Worm (Caenorhabditis elegans) whole organism, young adult: ENCODE measurements around the gene bbs-5.

Source experiments
- B0019.2 ChIP-seq: fragments of 200-800 bp; sonication (Bioruptor generic); conservative IDR thresholded peaks from 2 replicates; pipeline ENCODE4 v1.3.6; 2022; ENCODE audit warnings: missing genetic modification reagents, missing genetic modification characterization, missing compliant biosample characterization
- C06A6.2 ChIP-seq: fragments of 200-800 bp; sonication (Bioruptor generic); conservative IDR thresholded peaks from 2 replicates; pipeline ENCODE4 v1.3.6; 2022; ENCODE audit warnings: missing genetic modification characterization, missing compliant biosample characterization
- D2030.7 ChIP-seq: fragments of 200-800 bp; sonication (Bioruptor generic); IDR thresholded peaks from 2 replicates; pipeline ENCODE4 v1.3.6; 2022; ENCODE audit warnings: missing genetic modification reagents, missing genetic modification characterization, missing compliant biosample characterization
- F39B2.1 ChIP-seq: fragments of 200-800 bp; sonication (Bioruptor generic); IDR thresholded peaks from 2 replicates; pipeline ENCODE4 v1.3.6; 2022; ENCODE audit warnings: missing genetic modification reagents, missing genetic modification characterization, missing compliant biosample characterization
- F55B11.4 ChIP-seq: sonication (generic microtip); optimal IDR thresholded peaks from 2 replicates; lab custom pipeline; 2016; ENCODE audit warnings: missing compliant biosample characterization, missing genetic modification characterization, borderline replicate concordance; ENCODE audit not compliant: insufficient read depth
- F57A8.1 ChIP-seq: fragments of 200-800 bp; sonication (Bioruptor generic); optimal IDR thresholded peaks from 2 replicates; lab custom pipeline; 2018; ENCODE audit warnings: mild to moderate bottlenecking, missing genetic modification characterization, moderate library complexity, missing compliant biosample characterization
- K11D2.4 ChIP-seq: fragments of 200-800 bp; sonication (Bioruptor generic); IDR thresholded peaks from 2 replicates; pipeline ENCODE4 v1.3.6; 2022; ENCODE audit warnings: missing genetic modification reagents, missing genetic modification characterization, missing compliant biosample characterization
- K12H6.12 ChIP-seq: fragments of 200-800 bp; sonication (Bioruptor generic); optimal IDR thresholded peaks from 2 replicates; lab custom pipeline; 2018; ENCODE audit warnings: mild to moderate bottlenecking, missing genetic modification characterization, missing compliant biosample characterization
- Y79H2A.3 ChIP-seq: fragments of 200-800 bp; sonication (Bioruptor generic); conservative IDR thresholded peaks from 2 replicates; pipeline ENCODE4 v1.3.6; 2022; ENCODE audit warnings: missing genetic modification reagents, missing genetic modification characterization, missing compliant biosample characterization
- akir-1 ChIP-seq: fragments of 200-800 bp; sonication (Bioruptor generic); optimal IDR thresholded peaks from 2 replicates; lab custom pipeline; 2018; ENCODE audit warnings: mild to moderate bottlenecking, missing genetic modification characterization, moderate library complexity, missing compliant biosample characterization
- aptf-2 ChIP-seq: fragments of 200-800 bp; sonication (Bioruptor generic); conservative IDR thresholded peaks from 2 replicates; pipeline ENCODE4 v1.3.6; 2022; ENCODE audit warnings: missing genetic modification reagents, missing genetic modification characterization, missing compliant biosample characterization
- aptf-3 ChIP-seq: fragments of 200-800 bp; sonication (Bioruptor generic); IDR thresholded peaks from 2 replicates; pipeline ENCODE4 v1.3.6; 2022; ENCODE audit warnings: missing genetic modification characterization, missing compliant biosample characterization
- attf-3 ChIP-seq: fragments of 200-800 bp; sonication (Bioruptor generic); conservative IDR thresholded peaks from 2 replicates; pipeline ENCODE4 v1.3.6; 2022; ENCODE audit warnings: missing genetic modification reagents, missing genetic modification characterization, missing compliant biosample characterization
- cebp-1 ChIP-seq, 2 experiments: fragments of 200-800 bp in 1 of 2; sonication (Bioruptor generic) in 1 of 2; sonication (generic microtip) in 1 of 2; IDR thresholded peaks in 1 of 2; optimal IDR thresholded peaks in 1 of 2; 2 replicates each; pipeline versions ENCODE4 v1.3.6 to Lab custom; 2017 to 2022; ENCODE audit warnings: missing compliant biosample characterization in 2 of 2, missing genetic modification characterization in 2 of 2, mild to moderate bottlenecking in 1 of 2, missing genetic modification reagents in 1 of 2, moderate library complexity in 1 of 2
- die-1 ChIP-seq: sonication (generic microtip); optimal IDR thresholded peaks from 2 replicates; lab custom pipeline; 2016; ENCODE audit warnings: missing genotype, mild to moderate bottlenecking, missing genetic modification characterization, missing compliant biosample characterization
- dpff-1 ChIP-seq: sonication (generic microtip); optimal IDR thresholded peaks from 2 replicates; lab custom pipeline; 2017; ENCODE audit warnings: mild to moderate bottlenecking, missing genetic modification characterization, missing compliant biosample characterization
- dpl-1 ChIP-seq: fragments of 150-350 bp; optimal IDR thresholded peaks from 2 replicates; lab custom pipeline; 2014; ENCODE audit warnings: missing biosample characterization, missing genetic modification reagents, missing genetic modification characterization
- efl-1 ChIP-seq: fragments of 150-350 bp; optimal IDR thresholded peaks from 2 replicates; lab custom pipeline; 2014; ENCODE audit warnings: missing biosample characterization, missing genetic modification reagents, missing genetic modification characterization
- egrh-3 ChIP-seq: fragments of 200-800 bp; sonication (Bioruptor generic); IDR thresholded peaks from 2 replicates; pipeline ENCODE4 v1.3.6; 2022; ENCODE audit warnings: missing genetic modification reagents, missing genetic modification characterization, missing compliant biosample characterization
- fkh-3 ChIP-seq: sonication (generic microtip); optimal IDR thresholded peaks from 2 replicates; lab custom pipeline; 2016; ENCODE audit warnings: mild to moderate bottlenecking, missing genetic modification characterization, missing compliant biosample characterization
- him-1 ChIP-seq: sonication (generic microtip); optimal IDR thresholded peaks from 2 replicates; lab custom pipeline; 2016; ENCODE audit warnings: missing genotype, missing genetic modification reagents, missing genetic modification characterization, missing compliant biosample characterization
- hmg-20 ChIP-seq: fragments of 200-800 bp; sonication (Bioruptor generic); IDR thresholded peaks from 2 replicates; pipeline ENCODE4 v1.3.6; 2022; ENCODE audit warnings: missing genetic modification reagents, missing genetic modification characterization, missing compliant biosample characterization
- lin-26 ChIP-seq: fragments of 200-800 bp; sonication (Bioruptor generic); IDR thresholded peaks from 2 replicates; pipeline ENCODE4 v1.3.6; 2022; ENCODE audit warnings: missing genetic modification reagents, missing genetic modification characterization, missing compliant biosample characterization
- lin-35 ChIP-seq, 3 experiments: fragments of 150-350 bp in 2 of 3; sonication (generic microtip) in 1 of 3; optimal IDR thresholded peaks; 2 replicates each; lab custom pipeline; 2014 to 2018; ENCODE audit warnings: missing biosample characterization in 3 of 3, missing genetic modification characterization in 3 of 3, missing genetic modification reagents in 3 of 3
- lir-1 ChIP-seq: fragments of 200-800 bp; sonication (Bioruptor generic); conservative IDR thresholded peaks from 2 replicates; pipeline ENCODE4 v1.3.6; 2022; ENCODE audit warnings: missing genetic modification reagents, missing genetic modification characterization, missing compliant biosample characterization
- lsl-1 ChIP-seq: fragments of 200-800 bp; sonication (Bioruptor generic); optimal IDR thresholded peaks from 2 replicates; lab custom pipeline; 2018; ENCODE audit warnings: mild to moderate bottlenecking, missing genetic modification characterization, moderate library complexity, missing compliant biosample characterization
- lsy-27 ChIP-seq: sonication (generic microtip); optimal IDR thresholded peaks from 2 replicates; lab custom pipeline; 2017; ENCODE audit warnings: missing genetic modification characterization, mild to moderate bottlenecking, missing compliant biosample characterization, antibody characterized with exemption, missing genotype, borderline replicate concordance; ENCODE audit not compliant: insufficient read depth
- mes-4 ChIP-seq: sonication (generic microtip); optimal IDR thresholded peaks from 2 replicates; lab custom pipeline; 2016; ENCODE audit warnings: missing genotype, missing genetic modification characterization, missing compliant biosample characterization
- nhr-120 ChIP-seq: fragments of 200-800 bp; sonication (Bioruptor generic); IDR thresholded peaks from 2 replicates; pipeline ENCODE4 v1.3.6; 2022; ENCODE audit warnings: missing genetic modification characterization, missing compliant biosample characterization
- nhr-179 ChIP-seq: sonication (generic microtip); optimal IDR thresholded peaks from 2 replicates; lab custom pipeline; 2016; ENCODE audit warnings: mild to moderate bottlenecking, missing genetic modification characterization, missing compliant biosample characterization
- rec-8 ChIP-seq, 2 experiments: sonication (generic microtip); optimal IDR thresholded peaks; 2 replicates each; lab custom pipeline; 2016; ENCODE audit warnings: mild to moderate bottlenecking in 2 of 2, missing genetic modification characterization in 2 of 2, missing genetic modification reagents in 2 of 2, missing genotype in 2 of 2, missing biosample characterization in 1 of 2, missing compliant biosample characterization in 1 of 2, moderate library complexity in 1 of 2
- rpc-1 ChIP-seq, 2 experiments: fragments of 150-350 bp in 1 of 2; sonication (generic microtip) in 1 of 2; optimal IDR thresholded peaks; 2 replicates each; lab custom pipeline; 2014 to 2018; ENCODE audit warnings: missing biosample characterization in 1 of 2, missing genetic modification characterization in 1 of 2, missing genetic modification reagents in 1 of 2, missing genotype in 1 of 2
- sea-2 ChIP-seq: fragments of 200-800 bp; sonication (Bioruptor generic); IDR thresholded peaks from 2 replicates; pipeline ENCODE4 v1.3.6; 2022; ENCODE audit warnings: missing genetic modification characterization, missing compliant biosample characterization
- snpc-1.1 ChIP-seq: sonication (generic microtip); optimal IDR thresholded peaks from 2 replicates; lab custom pipeline; 2017; ENCODE audit warnings: missing genetic modification characterization, mild to moderate bottlenecking, missing compliant biosample characterization, antibody characterized with exemption, moderate library complexity, missing genotype, missing genetic modification reagents; ENCODE audit not compliant: insufficient read depth
- snpc-1.3 ChIP-seq: sonication (generic microtip); optimal IDR thresholded peaks from 2 replicates; lab custom pipeline; 2017; ENCODE audit warnings: missing genetic modification characterization, mild to moderate bottlenecking, missing compliant biosample characterization, antibody characterized with exemption, moderate library complexity, missing genotype, missing genetic modification reagents; ENCODE audit not compliant: insufficient read depth
- tbp1 ChIP-seq: fragments of 200-800 bp; sonication (Bioruptor generic); optimal IDR thresholded peaks from 2 replicates; lab custom pipeline; 2018; ENCODE audit warnings: mild to moderate bottlenecking, missing genetic modification characterization, missing compliant biosample characterization
- tlf-1 ChIP-seq: fragments of 200-800 bp; sonication (Bioruptor generic); optimal IDR thresholded peaks from 2 replicates; lab custom pipeline; 2018; ENCODE audit warnings: mild to moderate bottlenecking, missing genetic modification characterization, missing compliant biosample characterization
- unc-62 ChIP-seq: fragments of 150-350 bp; optimal IDR thresholded peaks from 2 replicates; lab custom pipeline; 2014; ENCODE audit warnings: missing biosample characterization, missing genetic modification reagents, missing genetic modification characterization
- xnd-1 ChIP-seq: sonication (generic microtip); optimal IDR thresholded peaks from 2 replicates; lab custom pipeline; 2016; ENCODE audit warnings: missing genotype, missing genetic modification reagents, missing genetic modification characterization, missing compliant biosample characterization
- zim-3 ChIP-seq: sonication (generic microtip); optimal IDR thresholded peaks from 2 replicates; lab custom pipeline; 2017; ENCODE audit warnings: mild to moderate bottlenecking, missing genetic modification characterization, moderate library complexity, missing compliant biosample characterization
- ztf-18 ChIP-seq: sonication (generic microtip); optimal IDR thresholded peaks from 2 replicates; lab custom pipeline; 2016; ENCODE audit warnings: missing genotype, mild to moderate bottlenecking, missing genetic modification characterization, missing compliant biosample characterization
- ztf-6 ChIP-seq: fragments of 200-800 bp; sonication (Bioruptor generic); IDR thresholded peaks from 2 replicates; pipeline ENCODE4 v1.3.6; 2022; ENCODE audit warnings: missing genetic modification reagents, missing genetic modification characterization, missing compliant biosample characterization

Gene bbs-5

ce11 chrIII:10214540-10214979, 47.0 kb downstream of the bbs-5 start (continued):
- TF ChIP-seq die-1, result peak; percentile 2

DNA sequence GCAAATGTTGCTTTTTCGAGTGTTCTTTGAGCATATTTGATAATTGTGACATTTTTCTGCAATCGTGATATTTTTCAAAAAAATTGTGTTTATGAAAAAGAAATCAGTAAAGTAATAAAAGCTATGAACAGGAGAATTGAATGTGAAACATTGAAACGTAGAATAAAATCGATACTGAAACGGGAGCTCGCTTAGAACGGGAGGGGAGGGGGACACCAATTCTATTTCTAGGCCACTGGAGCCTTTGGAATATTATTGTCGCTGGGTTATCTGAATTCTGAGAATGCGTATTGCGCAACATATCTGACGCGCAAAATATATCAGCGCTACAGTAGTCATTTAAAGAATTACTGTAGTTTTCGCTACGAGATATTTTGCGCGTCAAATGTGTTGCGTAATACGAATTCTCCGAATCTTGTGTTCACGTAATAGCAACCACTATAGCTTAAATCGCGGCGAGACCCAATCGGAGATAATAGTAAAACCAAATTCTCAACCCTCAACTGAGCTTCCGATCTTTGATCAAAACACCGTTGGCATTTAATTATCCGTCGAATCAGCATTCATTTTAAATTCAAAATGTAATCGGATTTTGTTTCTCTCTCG, 49.6 kb downstream of the bbs-5 start, which contains the start of the genes blos-1 and best-18:
Gene blos-1, minus strand, starts transcription at position 58 of the 606 bp plus-strand sequence.
Gene best-18, plus strand, starts transcription at position 508 of the 606 bp plus-strand sequence.
- TF ChIP-seq cebp-1 (GFP tag; IDR thresholded peaks at IDR 0.05; lab: Robert Waterston, UW), result no peak
- TF ChIP-seq cebp-1 (tag; optimal IDR thresholded peaks at IDR 0.05; lab: Kevin White, UChicago), result peak; percentile 16
- TF ChIP-seq dpff-1 (tag; lab: Kevin White, UChicago), result no peak
- peak; percentile 46 for TF ChIP-seq lsl-1 (GFP tag; lab: Kevin White, UChicago)

DNA sequence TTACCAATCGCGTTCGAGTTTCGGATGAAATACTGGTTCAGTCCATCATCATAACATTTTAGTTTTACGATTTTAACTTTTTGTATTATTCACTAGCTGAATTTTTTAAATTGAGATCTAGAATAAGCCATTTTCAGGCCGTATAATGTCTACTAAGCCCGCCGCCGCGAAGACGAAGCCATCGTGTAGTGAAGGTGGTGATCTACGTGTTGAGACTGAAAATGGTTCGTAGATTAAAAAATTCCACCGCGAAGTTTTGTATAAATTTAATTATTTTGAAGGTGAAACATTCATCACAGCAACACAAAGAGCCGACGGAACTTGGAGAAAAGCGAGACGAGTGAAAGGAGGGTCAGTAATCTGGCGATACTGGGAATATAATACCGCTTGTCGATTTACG, 51.9 kb downstream of the bbs-5 start, which contains the start of gene T20G5.9:
Gene T20G5.9, plus strand, starts transcription at position 138 of the 400 bp plus-strand sequence.
- TF ChIP-seq F39B2.1 (no peak), dpl-1 (no peak), ztf-6 (GFP tag; lab: Robert Waterston, UW) (no peak), K12H6.12 (tag; lab: Kevin White, UChicago) (no peak), lsy-27 (tag; lab: Kevin White, UChicago) (no peak), tbp1 (GFP tag; lab: Kevin White, UChicago) (no peak), F55B11.4 (tag; lab: Kevin White, UChicago) (no peak), mes-4 (no peak), aptf-2 (GFP tag; lab: Robert Waterston, UW) (no peak), akir-1 (GFP tag; lab: Kevin White, UChicago) (no peak), F57A8.1 (GFP tag; lab: Kevin White, UChicago) (no peak), dpff-1 (tag; lab: Kevin White, UChicago) (no peak), C06A6.2 (no peak), ztf-18 (tag; lab: Kevin White, UChicago) (no peak), xnd-1 (tag; lab: Kevin White, UChicago) (peak; percentile 41), fkh-3 (tag; lab: Kevin White, UChicago) (no peak), nhr-120 (GFP tag; lab: Robert Waterston, UW) (no peak), zim-3 (tag; lab: Kevin White, UChicago) (no peak), snpc-1.3 (tag; lab: Kevin White, UChicago) (no peak), rec-8 (tag; optimal IDR thresholded peaks at IDR 0.05; lab: Kevin White, UChicago) (no peak), Y79H2A.3 (GFP tag; lab: Robert Waterston, UW) (no peak), egrh-3 (GFP tag; lab: Robert Waterston, UW) (no peak), lir-1 (GFP tag; lab: Robert Waterston, UW) (no peak), efl-1 (GFP tag; lab: Kevin White, UChicago) (peak; percentile 69), lin-35 (GFP tag; optimal IDR thresholded peaks at IDR 0.05; lab: Kevin White, UChicago) (no peak), B0019.2 (GFP tag; lab: Robert Waterston, UW) (0 out of 2 replicates have a peak, but pooled peaks have one; percentile 20), K11D2.4 (no peak), aptf-3 (GFP tag; lab: Robert Waterston, UW) (no peak), lin-26 (GFP tag; lab: Robert Waterston, UW) (peak; percentile 36; the same call in 1 of the 2 replicates), unc-62 (GFP tag; lab: Kevin White, UChicago) (no peak), D2030.7 (GFP tag; lab: Robert Waterston, UW) (peak; percentile 48; the same call in 1 of the 2 replicates), hmg-20 (GFP tag; lab: Robert Waterston, UW) (no peak), tlf-1 (no peak), him-1 (tag; lab: Kevin White, UChicago) (no peak), attf-3 (GFP tag; lab: Robert Waterston, UW) (no peak), rpc-1 (optimal IDR thresholded peaks at IDR 0.05; lab: Kevin White, UChicago) (no peak), rpc-1 (tag; optimal IDR thresholded peaks at IDR 0.05; lab: Kevin White, UChicago) (no peak), sea-2 (GFP tag; lab: Robert Waterston, UW) (no peak), snpc-1.1 (tag; lab: Kevin White, UChicago) (no peak), nhr-179 (tag; lab: Kevin White, UChicago) (no peak)
